Worm (Caenorhabditis elegans) whole organism, mixed stage, embryonic: ENCODE results near the gene msp-74.

Experiments
- lsy-2 ChIP-seq: fragments of 150-350 bp; optimal IDR thresholded peaks from 2 replicates; lab custom pipeline; 2014; ENCODE audit warnings: missing biosample characterization, missing genetic modification characterization
- mep-1 ChIP-seq: fragments of 150-350 bp; optimal IDR thresholded peaks from 2 replicates; lab custom pipeline; 2017; ENCODE audit warnings: missing biosample characterization, missing genetic modification reagents, missing genetic modification characterization, inconsistent platforms
- nhr-12 ChIP-seq: fragments of 150-350 bp; optimal IDR thresholded peaks from 2 replicates; lab custom pipeline; 2014; ENCODE audit warnings: missing biosample characterization, missing genetic modification characterization
- nhr-237 ChIP-seq: fragments of 150-350 bp; optimal IDR thresholded peaks from 2 replicates; lab custom pipeline; 2014; ENCODE audit warnings: missing biosample characterization, missing genetic modification characterization

- TF ChIP-seq mep-1 (tag; lab: Kevin White, UChicago) (peak; percentile 64), nhr-12 (no peak), nhr-237 (tag; lab: Kevin White, UChicago) (no peak), lsy-2 (peak; percentile 20)
Observed at ce11 chrII:5081124-5081913, 33.8 kb downstream of the msp-74 start, which contains the start of gene dsh-2.
